Fruit fly (Drosophila melanogaster): Measurements from ENCODE around the gene trol.

DNA sequence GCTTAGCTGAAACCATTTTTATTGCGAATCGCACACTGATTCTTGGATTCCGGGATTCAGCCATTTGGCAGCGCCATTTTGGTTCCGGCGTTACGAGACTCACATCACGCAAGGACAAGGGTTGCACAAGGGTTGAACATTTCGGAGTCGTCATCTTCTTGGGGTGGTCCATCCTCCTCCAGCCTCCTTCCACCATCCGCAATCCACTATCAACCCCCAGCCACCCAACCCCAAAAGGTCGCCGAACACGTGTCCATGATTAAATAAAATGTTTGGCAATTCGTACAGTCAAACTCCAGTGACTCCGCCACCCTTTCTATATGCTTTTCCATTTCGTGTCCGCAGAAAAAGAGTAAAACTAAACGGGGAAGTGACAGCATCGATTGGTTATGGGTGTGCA lies 105.0 kb downstream of the trol start:
- TF ChIP-seq Dll (optimal IDR thresholded peaks at IDR 0.05) (no peak), CG8478 (optimal IDR thresholded peaks at IDR 0.05) (no peak), psq (optimal IDR thresholded peaks at IDR 0.05) (no peak)

Data from whole organism.